Worm (Caenorhabditis elegans) whole organism, L1 larva: Measurements from ENCODE around the gene twk-16.

Experiments used
- C04F5.9 ChIP-seq: sonication (generic microtip); optimal IDR thresholded peaks from 2 replicates; lab custom pipeline; 2016; ENCODE audit warnings: missing genetic modification characterization, missing compliant biosample characterization
- C16A3.4 ChIP-seq: fragments of 150-350 bp; optimal IDR thresholded peaks from 2 replicates; lab custom pipeline; 2014; ENCODE audit warnings: missing biosample characterization, missing genetic modification characterization
- C34B4.2 ChIP-seq: sonication (generic microtip); optimal IDR thresholded peaks from 2 replicates; lab custom pipeline; 2017; ENCODE audit warnings: mild to moderate bottlenecking, missing genetic modification characterization, missing compliant biosample characterization
- F16B12.6 ChIP-seq: fragments of 150-350 bp; optimal IDR thresholded peaks from 2 replicates; lab custom pipeline; 2014; ENCODE audit warnings: missing biosample characterization, missing genetic modification characterization
- aha-1 ChIP-seq: fragments of 150-350 bp; optimal IDR thresholded peaks from 2 replicates; lab custom pipeline; 2014; ENCODE audit warnings: missing biosample characterization, missing genetic modification characterization
- ama-1 ChIP-seq: fragments of 150-350 bp; optimal IDR thresholded peaks from 2 replicates; lab custom pipeline; 2014
- ceh-88 ChIP-seq: fragments of 200-800 bp; sonication (Bioruptor generic); IDR thresholded peaks from 2 replicates; pipeline ENCODE4 v1.3.6; 2022; ENCODE audit warnings: missing genetic modification characterization, missing compliant biosample characterization
- ces-1 ChIP-seq: fragments of 150-350 bp; optimal IDR thresholded peaks from 2 replicates; lab custom pipeline; 2014; ENCODE audit warnings: missing biosample characterization, missing genetic modification reagents, missing genetic modification characterization
- dpl-1 ChIP-seq, 3 experiments: fragments of 150-350 bp in 2 of 3; sonication (generic microtip) in 1 of 3; optimal IDR thresholded peaks; 2 replicates each; lab custom pipeline; 2014 to 2017; ENCODE audit warnings: missing biosample characterization in 3 of 3, missing genetic modification characterization in 3 of 3, missing genetic modification reagents in 3 of 3
- efl-1 ChIP-seq, 4 experiments: fragments of 150-350 bp; optimal IDR thresholded peaks in 3 of 4; peaks in 1 of 4; 1 replicate in 1 of 4; 2 replicates in 3 of 4; lab custom pipeline; 2014; ENCODE audit warnings: missing biosample characterization in 2 of 4, missing genetic modification characterization in 2 of 4, missing genetic modification reagents in 2 of 4
- efl-3 ChIP-seq: fragments of 200-800 bp; sonication (Bioruptor generic); optimal IDR thresholded peaks from 2 replicates; lab custom pipeline; 2018; ENCODE audit warnings: mild to moderate bottlenecking, missing genetic modification characterization, missing compliant biosample characterization
- egl-13 ChIP-seq: sonication (generic microtip); optimal IDR thresholded peaks from 2 replicates; lab custom pipeline; 2016; ENCODE audit warnings: missing genotype, missing genetic modification reagents, missing genetic modification characterization, missing compliant biosample characterization
- egl-27 ChIP-seq, 2 experiments: fragments of 150-350 bp in 1 of 2; sonication (generic microtip); optimal IDR thresholded peaks; 3 replicates each; lab custom pipeline; 2017 to 2018; ENCODE audit warnings: missing biosample characterization in 2 of 2, missing genetic modification characterization in 2 of 2, missing genetic modification reagents in 2 of 2
- elt-2 ChIP-seq: sonication (generic microtip); optimal IDR thresholded peaks from 2 replicates; lab custom pipeline; 2016; ENCODE audit warnings: missing genetic modification characterization, mild to moderate bottlenecking, inconsistent platforms, missing compliant biosample characterization, missing genetic modification reagents
- ets-5 ChIP-seq: fragments of 200-800 bp; sonication (Bioruptor generic); IDR thresholded peaks from 2 replicates; pipeline ENCODE4 v1.3.6; 2022; ENCODE audit warnings: missing genetic modification characterization, missing compliant biosample characterization
- fkh-8 ChIP-seq: sonication (generic microtip); optimal IDR thresholded peaks from 2 replicates; lab custom pipeline; 2016; ENCODE audit warnings: mild to moderate bottlenecking, missing genetic modification characterization, missing compliant biosample characterization
- grh-1 ChIP-seq: fragments of 200-800 bp; sonication (Bioruptor generic); IDR thresholded peaks from 2 replicates; pipeline ENCODE4 v1.3.6; 2022; ENCODE audit warnings: missing genetic modification reagents, missing genetic modification characterization, missing compliant biosample characterization
- hlh-4 ChIP-seq: sonication (generic microtip); optimal IDR thresholded peaks from 2 replicates; lab custom pipeline; 2016; ENCODE audit warnings: mild to moderate bottlenecking, missing genetic modification characterization, missing compliant biosample characterization
- hpl-2 ChIP-seq: fragments of 150-350 bp; optimal IDR thresholded peaks from 2 replicates; lab custom pipeline; 2014; ENCODE audit warnings: missing biosample characterization, missing genetic modification reagents, missing genetic modification characterization
- irx-1 ChIP-seq: sonication (generic microtip); optimal IDR thresholded peaks from 2 replicates; lab custom pipeline; 2016; ENCODE audit warnings: missing genetic modification characterization, missing compliant biosample characterization
- isw-1 ChIP-seq: fragments of 200-800 bp; sonication (Bioruptor generic); IDR thresholded peaks from 2 replicates; pipeline ENCODE4 v1.3.6; 2022; ENCODE audit warnings: missing genetic modification characterization, missing compliant biosample characterization
- jun-1 ChIP-seq: fragments of 150-350 bp; optimal IDR thresholded peaks from 2 replicates; lab custom pipeline; 2014; ENCODE audit warnings: missing biosample characterization, missing genetic modification reagents, missing genetic modification characterization
- lin-13 ChIP-seq: fragments of 150-350 bp; optimal IDR thresholded peaks from 2 replicates; lab custom pipeline; 2014; ENCODE audit warnings: missing biosample characterization, missing genetic modification reagents, missing genetic modification characterization
- lin-14 ChIP-seq: fragments of 200-800 bp; sonication (Bioruptor generic); optimal IDR thresholded peaks from 2 replicates; lab custom pipeline; 2018; ENCODE audit warnings: mild to moderate bottlenecking, missing genetic modification characterization, moderate library complexity, missing compliant biosample characterization
- lin-35 ChIP-seq, 2 experiments: fragments of 150-350 bp; optimal IDR thresholded peaks; 2 replicates each; lab custom pipeline; 2014; ENCODE audit warnings: missing biosample characterization in 2 of 2, missing genetic modification characterization in 2 of 2, missing genetic modification reagents in 2 of 2
- lin-39 ChIP-seq: fragments of 150-350 bp; optimal IDR thresholded peaks from 2 replicates; lab custom pipeline; 2014; ENCODE audit warnings: missing biosample characterization, missing genetic modification reagents, missing genetic modification characterization
- lsy-2 ChIP-seq, 2 experiments: fragments of 150-350 bp; optimal IDR thresholded peaks; 2 replicates each; lab custom pipeline; 2014; ENCODE audit warnings: missing biosample characterization in 2 of 2, missing genetic modification characterization in 2 of 2
- mab-9 ChIP-seq: fragments of 200-800 bp; sonication (Bioruptor generic); IDR thresholded peaks from 2 replicates; pipeline ENCODE4 v1.3.6; 2022; ENCODE audit warnings: missing genetic modification reagents, missing genetic modification characterization, missing compliant biosample characterization
- mdl-1 ChIP-seq, 2 experiments: fragments of 150-350 bp; optimal IDR thresholded peaks; 2 replicates each; lab custom pipeline; 2014 to 2017; ENCODE audit warnings: missing biosample characterization in 2 of 2, missing genetic modification characterization in 2 of 2, inconsistent platforms in 1 of 2
- mep-1 ChIP-seq: fragments of 150-350 bp; optimal IDR thresholded peaks from 2 replicates; lab custom pipeline; 2014; ENCODE audit warnings: missing biosample characterization, missing genetic modification characterization
- nhr-12 ChIP-seq: sonication (generic microtip); optimal IDR thresholded peaks from 2 replicates; lab custom pipeline; 2017; ENCODE audit warnings: missing biosample characterization, missing genetic modification characterization
- nhr-19 ChIP-seq: fragments of 200-800 bp; sonication (Bioruptor generic); conservative IDR thresholded peaks from 2 replicates; pipeline ENCODE4 v1.3.6; 2022; ENCODE audit warnings: missing genetic modification characterization, missing compliant biosample characterization
- nhr-28 ChIP-seq: fragments of 150-350 bp; optimal IDR thresholded peaks from 2 replicates; lab custom pipeline; 2014; ENCODE audit warnings: missing biosample characterization, missing genetic modification characterization
- nhr-47 ChIP-seq: sonication (generic microtip); optimal IDR thresholded peaks from 2 replicates; lab custom pipeline; 2016; ENCODE audit warnings: mild to moderate bottlenecking, missing genetic modification characterization, moderate library complexity, missing compliant biosample characterization
- nhr-77 ChIP-seq: fragments of 150-350 bp; optimal IDR thresholded peaks from 2 replicates; lab custom pipeline; 2014; ENCODE audit warnings: missing biosample characterization, missing genetic modification characterization
- nhr-84 ChIP-seq: sonication (generic microtip); optimal IDR thresholded peaks from 2 replicates; lab custom pipeline; 2017; ENCODE audit warnings: missing biosample characterization, missing genetic modification characterization
- nhr-85 ChIP-seq: sonication (generic microtip); peaks from one replicate; lab custom pipeline; 2016; ENCODE audit warnings: missing genetic modification characterization, inconsistent platforms, missing compliant biosample characterization
- pag-3 ChIP-seq: sonication (generic microtip); optimal IDR thresholded peaks from 2 replicates; lab custom pipeline; 2017; ENCODE audit warnings: missing genetic modification characterization, mild to moderate bottlenecking, missing compliant biosample characterization, antibody characterized with exemption, borderline replicate concordance; ENCODE audit not compliant: insufficient read depth
- pax-3 ChIP-seq: fragments of 200-800 bp; sonication (Bioruptor generic); optimal IDR thresholded peaks from 2 replicates; lab custom pipeline; 2018; ENCODE audit warnings: mild to moderate bottlenecking, missing genetic modification characterization, moderate library complexity, missing compliant biosample characterization
- pqm-1 ChIP-seq: sonication (generic microtip); optimal IDR thresholded peaks from 3 replicates; lab custom pipeline; 2017; ENCODE audit warnings: missing biosample characterization, missing genetic modification characterization
- snu-23 ChIP-seq: sonication (generic microtip); optimal IDR thresholded peaks from 2 replicates; lab custom pipeline; 2016; ENCODE audit warnings: missing genetic modification characterization, missing compliant biosample characterization
- sptf-1 ChIP-seq: fragments of 150-350 bp; optimal IDR thresholded peaks from 2 replicates; lab custom pipeline; 2014; ENCODE audit warnings: missing biosample characterization, missing genetic modification characterization
- swsn-7 ChIP-seq: sonication (generic microtip); optimal IDR thresholded peaks from 2 replicates; lab custom pipeline; 2016; ENCODE audit warnings: missing genetic modification characterization, missing compliant biosample characterization
- unc-30 ChIP-seq: sonication (generic microtip); optimal IDR thresholded peaks from 2 replicates; lab custom pipeline; 2017; ENCODE audit warnings: missing biosample characterization, missing genetic modification characterization
- unc-62 ChIP-seq: fragments of 150-350 bp; optimal IDR thresholded peaks from 2 replicates; lab custom pipeline; 2014; ENCODE audit warnings: missing biosample characterization, missing genetic modification reagents, missing genetic modification characterization
- unc-86 ChIP-seq: sonication (generic microtip); optimal IDR thresholded peaks from 2 replicates; lab custom pipeline; 2016; ENCODE audit warnings: missing genetic modification characterization, missing compliant biosample characterization
- unc-98 ChIP-seq: fragments of 200-800 bp; sonication (Bioruptor generic); IDR thresholded peaks from 2 replicates; pipeline ENCODE4 v1.3.6; 2022; ENCODE audit warnings: missing genetic modification characterization, missing compliant biosample characterization
- vab-15 ChIP-seq: sonication (generic microtip); optimal IDR thresholded peaks from 2 replicates; lab custom pipeline; 2017; ENCODE audit warnings: missing genotype, mild to moderate bottlenecking, missing genetic modification characterization, missing compliant biosample characterization
- xbp-1 ChIP-seq: sonication (generic microtip); optimal IDR thresholded peaks from 2 replicates; lab custom pipeline; 2016; ENCODE audit warnings: missing genetic modification characterization, missing compliant biosample characterization
- zag-1 ChIP-seq: fragments of 150-350 bp; optimal IDR thresholded peaks from 2 replicates; lab custom pipeline; 2014; ENCODE audit warnings: missing biosample characterization, missing genetic modification characterization
- ztf-4 ChIP-seq: fragments of 150-350 bp; optimal IDR thresholded peaks from 2 replicates; lab custom pipeline; 2014; ENCODE audit warnings: missing biosample characterization, missing genetic modification characterization

Gene twk-16

ce11 chrX:3115134-3116032, 34.5 kb downstream of the twk-16 start:
- TF ChIP-seq efl-1 (optimal IDR thresholded peaks at IDR 0.05; lab: Kevin White, UChicago) (peak in 1 of 2 experiments; percentile 4), efl-1 (GFP tag; optimal IDR thresholded peaks at IDR 0.05 in 1 of 2; lab: Kevin White, UChicago) (peak in 1 of 2 experiments; percentile 66), swsn-7 (tag; lab: Kevin White, UChicago) (no peak), isw-1 (no peak), xbp-1 (tag; lab: Kevin White, UChicago) (peak; percentile 1), fkh-8 (tag; lab: Kevin White, UChicago) (peak; percentile 36), zag-1 (tag; lab: Kevin White, UChicago) (no peak), mep-1 (tag; lab: Kevin White, UChicago) (no peak), jun-1 (no peak), mdl-1 (tag; optimal IDR thresholded peaks at IDR 0.05; lab: Kevin White, UChicago) (peak in 1 of 2 experiments; percentile 55), pax-3 (tag; lab: Kevin White, UChicago) (peak; percentile 27), nhr-19 (GFP tag; lab: Robert Waterston, UW) (peak; percentile 62), ces-1 (no peak), lin-13 (GFP tag; lab: Kevin White, UChicago) (peak; percentile 53), pqm-1 (tag; lab: Kevin White, UChicago) (no peak), efl-3 (GFP tag; lab: Kevin White, UChicago) (no peak), hlh-4 (no peak), nhr-28 (tag; lab: Kevin White, UChicago) (no peak), unc-98 (GFP tag; lab: Robert Waterston, UW) (no peak), nhr-12 (tag; lab: Kevin White, UChicago) (no peak), irx-1 (tag; lab: Kevin White, UChicago) (no peak), aha-1 (tag; lab: Kevin White, UChicago) (no peak), snu-23 (GFP tag; lab: Kevin White, UChicago) (peak; percentile 65), C34B4.2 (no peak), ceh-88 (GFP tag; lab: Robert Waterston, UW) (no peak), egl-13 (tag; lab: Kevin White, UChicago) (no peak), nhr-77 (peak; percentile 50), dpl-1 (GFP tag; optimal IDR thresholded peaks at IDR 0.05; lab: Kevin White, UChicago) (no peak), C04F5.9 (tag; lab: Kevin White, UChicago) (no peak), unc-62 (GFP tag; lab: Kevin White, UChicago) (no peak), egl-27 (tag; optimal IDR thresholded peaks at IDR 0.05; lab: Kevin White, UChicago) (no peak), mab-9 (GFP tag; lab: Robert Waterston, UW) (no peak), nhr-85 (tag; lab: Kevin White, UChicago) (peak; percentile 89), sptf-1 (tag; lab: Kevin White, UChicago) (no peak), unc-30 (no peak), lsy-2 (tag; optimal IDR thresholded peaks at IDR 0.05; lab: Kevin White, UChicago) (peak in 1 of 2 experiments; percentile 27), hpl-2 (GFP tag; lab: Kevin White, UChicago) (no peak), ets-5 (no peak), C16A3.4 (peak; percentile 54), lin-14 (GFP tag; lab: Kevin White, UChicago) (peak; percentile 59), nhr-47 (tag; lab: Kevin White, UChicago) (peak; percentile 47), pag-3 (tag; lab: Kevin White, UChicago) (no peak), lin-39 (tag; lab: Kevin White, UChicago) (no peak), vab-15 (no peak), grh-1 (GFP tag; lab: Robert Waterston, UW) (peak; percentile 55), elt-2 (tag; lab: Kevin White, UChicago) (peak; percentile 42), unc-86 (no peak), ztf-4 (tag; lab: Kevin White, UChicago) (no peak), F16B12.6 (tag; lab: Kevin White, UChicago) (no peak), nhr-84 (tag; lab: Kevin White, UChicago) (no peak), lin-35 (GFP tag; optimal IDR thresholded peaks at IDR 0.05; lab: Kevin White, UChicago) (peak in 1 of 2 experiments; percentile 58), ama-1 (peak; percentile 39)
